Fruit fly (Drosophila melanogaster) whole organism, prepupa: Measurements from ENCODE around the gene CG8100.

Experiments
- Blimp-1 ChIP-seq: fragments of 200-800 bp; sonication (Bioruptor generic); optimal IDR thresholded peaks from 3 replicates; lab custom pipeline; 2017; ENCODE audit warnings: missing biosample characterization, missing genetic modification characterization, mild to moderate bottlenecking, moderate library complexity, missing genetic modification reagents
- CG10631 ChIP-seq: fragments of 200-800 bp; sonication (Bioruptor generic); optimal IDR thresholded peaks from 2 replicates; lab custom pipeline; 2016; ENCODE audit warnings: missing biosample characterization, missing genetic modification characterization
- CG10669 ChIP-seq: fragments of 200-800 bp; sonication (Bioruptor generic); optimal IDR thresholded peaks from 3 replicates; lab custom pipeline; 2018; ENCODE audit warnings: missing biosample characterization, mild to moderate bottlenecking, missing genetic modification characterization, moderate library complexity
- CG11294 ChIP-seq: fragments of 200-800 bp; sonication (Bioruptor generic); IDR thresholded peaks from 2 replicates; pipeline ENCODE4 v1.3.6; 2022; ENCODE audit warnings: missing biosample characterization, missing genetic modification characterization
- CG11762 ChIP-seq: fragments of 200-800 bp; sonication (Bioruptor generic); optimal IDR thresholded peaks from 3 replicates; lab custom pipeline; 2016; ENCODE audit warnings: missing biosample characterization, missing genetic modification characterization; ENCODE audit not compliant: insufficient read depth
- CG11902 ChIP-seq: fragments of 200-800 bp; sonication (Bioruptor generic); optimal IDR thresholded peaks from 3 replicates; lab custom pipeline; 2016; ENCODE audit warnings: missing biosample characterization, missing genetic modification characterization
- CG1621 ChIP-seq: fragments of 200-800 bp; sonication (Bioruptor generic); optimal IDR thresholded peaks from 3 replicates; lab custom pipeline; 2018; ENCODE audit warnings: missing biosample characterization, mild to moderate bottlenecking, missing genetic modification characterization
- CG16779 ChIP-seq: fragments of 200-800 bp; sonication (Bioruptor generic); optimal IDR thresholded peaks from 3 replicates; lab custom pipeline; 2017; ENCODE audit warnings: missing biosample characterization, mild to moderate bottlenecking, missing genetic modification characterization
- CG3032 ChIP-seq: fragments of 200-800 bp; optimal IDR thresholded peaks from 2 replicates; lab custom pipeline; 2019; ENCODE audit warnings: missing biosample characterization, mild to moderate bottlenecking, missing genetic modification characterization, moderate library complexity
- CG31627 ChIP-seq: fragments of 200-800 bp; sonication (Bioruptor generic); optimal IDR thresholded peaks from 3 replicates; lab custom pipeline; 2016; ENCODE audit warnings: missing biosample characterization, missing genetic modification characterization
- CG32006 ChIP-seq: fragments of 200-800 bp; sonication (Bioruptor generic); optimal IDR thresholded peaks from 3 replicates; lab custom pipeline; 2017; ENCODE audit warnings: missing biosample characterization, mild to moderate bottlenecking, missing genetic modification characterization
- CG34406 ChIP-seq: fragments of 200-800 bp; sonication (Bioruptor generic); optimal IDR thresholded peaks from 3 replicates; lab custom pipeline; 2016; ENCODE audit warnings: missing biosample characterization, missing genetic modification characterization
- CG4318 ChIP-seq: fragments of 200-800 bp; sonication (Bioruptor generic); optimal IDR thresholded peaks from 3 replicates; lab custom pipeline; 2017; ENCODE audit warnings: missing biosample characterization, mild to moderate bottlenecking, missing genetic modification characterization
- CG6163 ChIP-seq: fragments of 200-800 bp; sonication (Bioruptor generic); IDR thresholded peaks from 3 replicates; pipeline ENCODE4 v1.3.6; 2022; ENCODE audit warnings: missing biosample characterization, missing genetic modification characterization
- CG6792 ChIP-seq: fragments of 200-800 bp; sonication (Bioruptor generic); optimal IDR thresholded peaks from 3 replicates; lab custom pipeline; 2016; ENCODE audit warnings: missing biosample characterization, missing genetic modification characterization
- CG6808 ChIP-seq: fragments of 200-800 bp; sonication (Bioruptor generic); optimal IDR thresholded peaks from 3 replicates; lab custom pipeline; 2017; ENCODE audit warnings: missing biosample characterization, missing genetic modification characterization, mild to moderate bottlenecking, moderate library complexity, missing genetic modification reagents
- CG6854 ChIP-seq: fragments of 200-800 bp; sonication (Bioruptor generic); optimal IDR thresholded peaks from 2 replicates; lab custom pipeline; 2017; ENCODE audit warnings: missing biosample characterization, mild to moderate bottlenecking, missing genetic modification characterization
- CG8119 ChIP-seq: fragments of 200-800 bp; sonication (Bioruptor generic); IDR thresholded peaks from 3 replicates; pipeline ENCODE4 v1.3.6; 2022; ENCODE audit warnings: missing biosample characterization, missing genetic modification characterization
- CG8319 ChIP-seq: fragments of 200-800 bp; sonication (Bioruptor generic); optimal IDR thresholded peaks from 3 replicates; lab custom pipeline; 2016; ENCODE audit warnings: missing biosample characterization, missing genetic modification characterization
- CG8632 ChIP-seq: fragments of 200-800 bp; sonication (Bioruptor generic); optimal IDR thresholded peaks from 3 replicates; lab custom pipeline; 2016; ENCODE audit warnings: missing biosample characterization, missing genetic modification characterization
- CG9139 ChIP-seq: fragments of 200-800 bp; sonication (Bioruptor generic); optimal IDR thresholded peaks from 3 replicates; lab custom pipeline; 2017; ENCODE audit warnings: missing biosample characterization, mild to moderate bottlenecking, missing genetic modification characterization
- Eip75B ChIP-seq: fragments of 200-800 bp; sonication (Bioruptor generic); optimal IDR thresholded peaks from 3 replicates; lab custom pipeline; 2016; ENCODE audit warnings: missing biosample characterization, missing genetic modification characterization
- Eip93F ChIP-seq: fragments of 200-800 bp; sonication (Bioruptor generic); optimal IDR thresholded peaks from 2 replicates; lab custom pipeline; 2016; ENCODE audit warnings: missing biosample characterization, mild to moderate bottlenecking, missing genetic modification characterization
- Ets21C ChIP-seq: fragments of 200-800 bp; sonication (Bioruptor generic); optimal IDR thresholded peaks from 3 replicates; lab custom pipeline; 2016; ENCODE audit warnings: missing biosample characterization, missing genetic modification characterization
- Ets96B ChIP-seq: fragments of 200-800 bp; optimal IDR thresholded peaks from 2 replicates; lab custom pipeline; 2019; ENCODE audit warnings: missing biosample characterization, mild to moderate bottlenecking, missing genetic modification characterization, moderate library complexity
- Gug ChIP-seq: fragments of 200-800 bp; sonication (Bioruptor generic); IDR thresholded peaks from 2 replicates; pipeline ENCODE4 v1.3.6; 2022; ENCODE audit warnings: missing biosample characterization, missing genetic modification characterization
- Hr38 ChIP-seq: sonication (Bioruptor generic); optimal IDR thresholded peaks from 2 replicates; lab custom pipeline; 2016; ENCODE audit warnings: missing biosample characterization, missing genetic modification characterization
- Hr39 ChIP-seq: fragments of 200-800 bp; sonication (Bioruptor generic); optimal IDR thresholded peaks from 2 replicates; lab custom pipeline; 2016; ENCODE audit warnings: missing biosample characterization, missing genetic modification characterization
- Hr4 ChIP-seq: fragments of 200-800 bp; sonication (Bioruptor generic); optimal IDR thresholded peaks from 3 replicates; lab custom pipeline; 2016; ENCODE audit warnings: missing biosample characterization, missing genetic modification characterization
- Met ChIP-seq: fragments of 200-800 bp; sonication (Bioruptor generic); optimal IDR thresholded peaks from 3 replicates; lab custom pipeline; 2016; ENCODE audit warnings: missing biosample characterization, missing genetic modification characterization
- Smox ChIP-seq: fragments of 200-800 bp; sonication (Bioruptor generic); optimal IDR thresholded peaks from 3 replicates; lab custom pipeline; 2016; ENCODE audit warnings: missing biosample characterization, missing genetic modification characterization
- achi ChIP-seq: fragments of 200-800 bp; sonication (Bioruptor generic); optimal IDR thresholded peaks from 3 replicates; lab custom pipeline; 2016; ENCODE audit warnings: missing biosample characterization, missing genetic modification characterization
- acj6 ChIP-seq: fragments of 200-800 bp; sonication (Bioruptor generic); optimal IDR thresholded peaks from 3 replicates; lab custom pipeline; 2016; ENCODE audit warnings: missing biosample characterization, missing genetic modification characterization
- cyc ChIP-seq: fragments of 200-800 bp; sonication (Bioruptor generic); optimal IDR thresholded peaks from 3 replicates; lab custom pipeline; 2016; ENCODE audit warnings: missing biosample characterization, missing genetic modification characterization
- dac ChIP-seq: fragments of 200-800 bp; sonication (Bioruptor generic); optimal IDR thresholded peaks from 2 replicates; lab custom pipeline; 2017; ENCODE audit warnings: missing biosample characterization, mild to moderate bottlenecking, missing genetic modification characterization
- dsx ChIP-seq: fragments of 200-800 bp; optimal IDR thresholded peaks from 3 replicates; lab custom pipeline; 2019; ENCODE audit warnings: missing biosample characterization, mild to moderate bottlenecking, missing genetic modification characterization, moderate library complexity; ENCODE audit not compliant: poor library complexity, severe bottlenecking
- esn ChIP-seq: fragments of 200-800 bp; sonication (Bioruptor generic); optimal IDR thresholded peaks from 2 replicates; lab custom pipeline; 2016; ENCODE audit warnings: missing biosample characterization, mild to moderate bottlenecking, missing genetic modification characterization, moderate library complexity
- fd59A ChIP-seq: fragments of 200-800 bp; sonication (Bioruptor generic); optimal IDR thresholded peaks from 2 replicates; lab custom pipeline; 2017; ENCODE audit warnings: missing biosample characterization, mild to moderate bottlenecking, missing genetic modification characterization, missing genetic modification reagents
- lz ChIP-seq: fragments of 200-800 bp; sonication (Bioruptor generic); optimal IDR thresholded peaks from 3 replicates; lab custom pipeline; 2016; ENCODE audit warnings: missing biosample characterization, missing genetic modification characterization
- net ChIP-seq: fragments of 200-800 bp; sonication (Bioruptor generic); optimal IDR thresholded peaks from 3 replicates; lab custom pipeline; 2016; ENCODE audit warnings: missing biosample characterization, missing genetic modification characterization
- pdm3 ChIP-seq: fragments of 200-800 bp; sonication (Bioruptor generic); optimal IDR thresholded peaks from 3 replicates; lab custom pipeline; 2016; ENCODE audit warnings: missing biosample characterization, missing genetic modification characterization
- salr ChIP-seq, 2 experiments: fragments of 200-800 bp; sonication (Bioruptor generic); optimal IDR thresholded peaks; 3 replicates each; lab custom pipeline; 2016 to 2018; ENCODE audit warnings: missing biosample characterization in 2 of 2, missing genetic modification characterization in 2 of 2, mild to moderate bottlenecking in 1 of 2
- spab ChIP-seq: fragments of 200-800 bp; sonication (Bioruptor generic); optimal IDR thresholded peaks from 2 replicates; lab custom pipeline; 2017; ENCODE audit warnings: missing biosample characterization, mild to moderate bottlenecking, missing genetic modification characterization, missing genetic modification reagents
- svp ChIP-seq: fragments of 200-800 bp; sonication (Bioruptor generic); peaks from one replicate; lab custom pipeline; 2016; ENCODE audit warnings: missing biosample characterization, missing genetic modification characterization
- topi ChIP-seq: fragments of 200-800 bp; sonication (Bioruptor generic); optimal IDR thresholded peaks from 3 replicates; lab custom pipeline; 2016; ENCODE audit warnings: missing biosample characterization, missing genetic modification characterization
- vri ChIP-seq: fragments of 200-800 bp; sonication (Bioruptor generic); optimal IDR thresholded peaks from 3 replicates; lab custom pipeline; 2016; ENCODE audit warnings: missing biosample characterization, mild to moderate bottlenecking, missing genetic modification characterization

The CG8100 gene

DNA sequence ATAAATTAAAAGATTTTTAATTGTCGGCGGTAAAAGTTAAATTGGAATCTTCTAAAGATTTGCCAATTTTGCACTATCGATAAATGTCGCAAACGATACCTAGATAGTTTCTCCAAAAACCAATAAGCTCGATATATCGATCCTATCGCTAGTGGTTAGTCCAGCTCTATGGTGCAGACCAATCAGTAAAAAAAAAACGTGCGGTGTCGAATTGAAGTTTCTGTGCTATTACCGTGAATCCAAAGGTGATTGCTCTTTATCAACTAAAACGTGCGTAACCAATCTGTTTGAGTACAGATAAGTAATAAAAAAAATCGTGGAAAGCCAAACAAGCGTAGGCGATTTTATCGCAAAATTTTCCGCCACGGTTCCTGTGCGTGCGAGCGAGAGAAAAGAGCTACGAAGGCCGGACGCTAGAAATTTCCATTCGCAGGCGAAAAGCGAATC lies 46.5 kb upstream of the CG8100 start, which contains the start of gene Hsp110 (continued):
- TF ChIP-seq fd59A (no peak), CG11294 (no peak), acj6 (no peak), vri (GFP tag; lab: Kevin White, UChicago) (peak; percentile 64), CG11762 (GFP tag; lab: Kevin White, UChicago) (no peak), net (GFP tag; lab: Kevin White, UChicago) (no peak), esn (GFP tag; lab: Kevin White, UChicago) (peak; percentile 40), CG10669 (no peak), salr (GFP tag; optimal IDR thresholded peaks at IDR 0.05; lab: Kevin White, UChicago) (no peak), Ets96B (peak; percentile 9), pdm3 (GFP tag; lab: Kevin White, UChicago) (no peak), Eip93F (no peak), Hr4 (GFP tag; lab: Kevin White, UChicago) (peak; percentile 16), CG8632 (GFP tag; lab: Kevin White, UChicago) (no peak), CG32006 (no peak), CG8119 (GFP tag; lab: Robert Waterston, UW) (no peak), CG31627 (peak; percentile 19), CG34406 (GFP tag; lab: Kevin White, UChicago) (no peak)
- TF ChIP-seq, all 60 proteins: peak for 20

DNA sequence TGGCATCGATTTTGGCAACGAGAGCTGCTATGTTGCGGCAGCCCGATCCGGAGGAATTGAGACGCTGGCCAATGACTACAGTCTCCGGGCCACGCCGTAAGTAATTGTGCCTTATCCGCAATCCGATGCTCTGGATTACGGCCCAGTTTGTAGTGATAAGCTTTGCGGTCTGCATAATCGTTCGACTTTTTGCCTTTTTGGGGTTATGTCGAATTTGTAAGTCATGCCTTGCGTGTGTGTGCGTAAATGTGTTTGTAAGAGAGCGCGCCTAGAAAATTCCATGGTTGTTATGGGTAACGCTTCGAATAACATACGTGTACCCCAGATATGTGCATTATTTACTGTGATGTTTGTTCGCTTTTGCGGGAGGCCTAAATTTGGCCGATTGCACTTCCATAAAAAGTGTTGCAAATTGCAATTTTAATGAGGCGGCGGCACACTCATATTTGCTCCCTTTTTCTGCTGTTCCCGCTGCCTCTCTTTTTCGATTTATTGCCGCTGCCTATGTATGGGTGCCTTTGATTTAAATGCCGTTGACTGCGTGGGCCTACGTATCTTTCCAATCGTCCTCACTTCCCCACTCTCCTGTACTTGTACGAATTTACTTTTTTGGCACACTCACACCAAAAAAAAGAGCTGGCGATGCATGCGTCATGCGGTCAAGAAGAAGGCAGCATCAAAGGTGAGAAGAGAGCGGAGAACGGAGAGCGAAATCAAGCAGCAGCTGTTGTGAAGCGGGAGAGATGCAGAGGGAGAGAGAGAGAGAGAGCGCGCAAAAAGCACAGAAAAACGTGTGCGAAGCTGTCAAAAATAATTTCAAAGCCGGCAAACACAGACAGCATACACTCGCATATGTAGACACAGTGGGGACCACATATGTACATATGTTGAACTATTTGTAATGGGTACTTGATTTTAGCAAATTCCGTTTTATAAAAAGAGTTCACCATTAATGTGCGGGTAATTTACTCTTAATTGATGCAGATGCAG lies 45.5 kb upstream of the CG8100 start:
- TF ChIP-seq achi (GFP tag; lab: Kevin White, UChicago) (peak; percentile 90), CG8632 (GFP tag; lab: Kevin White, UChicago) (no peak), Hr38 (GFP tag; lab: Kevin White, UChicago) (no peak), CG10631 (no peak), topi (GFP tag; lab: Kevin White, UChicago) (no peak), CG1621 (tag; lab: Kevin White, UChicago) (no peak), CG4318 (no peak), lz (no peak), CG6792 (GFP tag; lab: Kevin White, UChicago) (no peak), dsx (GFP tag; lab: Kevin White, UChicago) (no peak), CG8119 (GFP tag; lab: Robert Waterston, UW) (peak; percentile 29; the same call in 2 of the 3 replicates), CG6808 (peak; percentile 6), CG8319 (GFP tag; lab: Kevin White, UChicago) (no peak), CG31627 (peak; percentile 1), Blimp-1 (GFP tag; lab: Kevin White, UChicago) (no peak), Met (GFP tag; lab: Kevin White, UChicago) (no peak), svp (GFP tag; lab: Kevin White, UChicago) (peak; percentile 93), Ets96B (no peak), fd59A (no peak), Gug (no peak), Eip75B (no peak), dac (GFP tag; lab: Kevin White, UChicago) (no peak), CG3032 (no peak), vri (GFP tag; lab: Kevin White, UChicago) (no peak), Ets21C (GFP tag; lab: Kevin White, UChicago) (no peak), cyc (GFP tag; lab: Kevin White, UChicago) (no peak), salr (GFP tag; optimal IDR thresholded peaks at IDR 0.05; lab: Kevin White, UChicago) (no peak), CG6854 (GFP tag; lab: Kevin White, UChicago) (peak; percentile 49), Smox (no peak), acj6 (no peak), CG16779 (tag; lab: Kevin White, UChicago) (no peak), CG9139 (GFP tag; lab: Kevin White, UChicago) (no peak), Hr39 (GFP tag; lab: Kevin White, UChicago) (no peak), CG32006 (no peak), net (GFP tag; lab: Kevin White, UChicago) (no peak), spab (GFP tag; lab: Kevin White, UChicago) (no peak), CG11902 (GFP tag; lab: Kevin White, UChicago) (no peak), CG6163 (GFP tag; lab: Robert Waterston, UW) (0 out of 3 replicates have a peak, but pooled peaks have one; percentile 33), CG11762 (GFP tag; lab: Kevin White, UChicago) (no peak)
